Worm (Caenorhabditis elegans): Measurements from ENCODE around the gene F48F7.6.

Gene F48F7.6

DNA sequence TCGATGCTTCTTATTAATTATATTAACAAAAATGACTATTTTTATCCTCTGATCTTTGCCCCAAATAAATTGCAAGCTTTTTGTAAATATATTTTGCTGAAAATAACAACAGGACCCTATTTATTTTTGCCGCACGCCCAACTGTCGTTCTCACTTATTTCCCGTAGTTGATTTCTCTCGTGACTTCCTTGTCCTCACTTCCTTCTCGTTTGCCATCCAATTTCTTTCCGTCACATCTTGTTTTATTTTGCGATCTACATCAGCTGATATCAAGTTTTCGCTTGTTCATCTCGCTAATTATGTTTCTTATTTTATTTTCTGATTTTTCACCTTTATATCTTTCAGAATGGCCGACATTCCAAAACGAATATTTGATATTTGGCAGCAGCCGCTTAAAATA lies 2.3 kb upstream of the F48F7.6 start, which contains the start of gene F48F7.5:
Gene F48F7.5, plus strand, starts transcription at position 340 of the 400 bp plus-strand sequence.
- TF ChIP-seq alr-1 (tag; optimal IDR thresholded peaks at IDR 0.05) (no peak), nhr-23 (tag; optimal IDR thresholded peaks at IDR 0.05) (no peak), lin-39 (tag; optimal IDR thresholded peaks at IDR 0.05) (no peak), gmeb-1 (tag; optimal IDR thresholded peaks at IDR 0.05) (no peak), nhr-129 (tag; optimal IDR thresholded peaks at IDR 0.05) (peak; percentile 76), ZK546.5 (tag; optimal IDR thresholded peaks at IDR 0.05) (no peak), egl-27 (tag; optimal IDR thresholded peaks at IDR 0.05) (peak; percentile 52), blmp-1 (tag; optimal IDR thresholded peaks at IDR 0.05; ENCODE audit: insufficient read depth) (peak; percentile 64), skn-1 (tag; optimal IDR thresholded peaks at IDR 0.05) (no peak), elt-1 (tag; optimal IDR thresholded peaks at IDR 0.05) (no peak), nhr-25 (tag; optimal IDR thresholded peaks at IDR 0.05) (peak; percentile 81), lin-13 (GFP tag; optimal IDR thresholded peaks at IDR 0.05) (no peak), C34F6.9 (tag; optimal IDR thresholded peaks at IDR 0.05) (peak; percentile 31), ama-1 (optimal IDR thresholded peaks at IDR 0.05) (no peak), peb-1 (tag; optimal IDR thresholded peaks at IDR 0.05) (no peak), sma-3 (GFP tag; optimal IDR thresholded peaks at IDR 0.05) (peak; percentile 49), lsy-2 (tag; optimal IDR thresholded peaks at IDR 0.05) (peak in 1 of 2 experiments; percentile 55), nhr-11 (tag; optimal IDR thresholded peaks at IDR 0.05) (no peak), nhr-10 (tag; optimal IDR thresholded peaks at IDR 0.05) (no peak), ztf-4 (tag; optimal IDR thresholded peaks at IDR 0.05) (no peak), snpc-4 (tag; optimal IDR thresholded peaks at IDR 0.05) (peak; percentile 31), ztf-11 (tag; optimal IDR thresholded peaks at IDR 0.05) (no peak), unc-39 (tag; optimal IDR thresholded peaks at IDR 0.05) (no peak), ztf-1 (GFP tag; conservative IDR thresholded peaks at IDR 0.05) (no peak), unc-62 (GFP tag; optimal IDR thresholded peaks at IDR 0.05) (no peak), R02D3.7 (tag; optimal IDR thresholded peaks at IDR 0.05) (no peak), ceh-82 (tag; optimal IDR thresholded peaks at IDR 0.05) (no peak), elt-3 (tag; optimal IDR thresholded peaks at IDR 0.05) (no peak), zag-1 (tag; optimal IDR thresholded peaks at IDR 0.05) (no peak), nhr-77 (tag; optimal IDR thresholded peaks at IDR 0.05) (no peak), mbf-1 (tag; optimal IDR thresholded peaks at IDR 0.05) (no peak), sem-4 (tag; optimal IDR thresholded peaks at IDR 0.05) (peak; percentile 84), F13H6.1 (tag; optimal IDR thresholded peaks at IDR 0.05) (peak; percentile 56), ceh-16 (tag; optimal IDR thresholded peaks at IDR 0.05) (peak; percentile 22), unc-55 (GFP tag; optimal IDR thresholded peaks at IDR 0.05) (no peak), crh-2 (tag; optimal IDR thresholded peaks at IDR 0.05) (peak; percentile 37), mdl-1 (tag; optimal IDR thresholded peaks at IDR 0.05) (peak in 1 of 2 experiments; percentile 50), aly-2 (tag; optimal IDR thresholded peaks at IDR 0.05) (no peak), sma-9 (GFP tag; optimal IDR thresholded peaks at IDR 0.05) (peak; percentile 86), sma-9 (tag; optimal IDR thresholded peaks at IDR 0.05) (no peak), fos-1 (tag; optimal IDR thresholded peaks at IDR 0.05) (no peak), lin-11 (tag; optimal IDR thresholded peaks at IDR 0.05) (no peak), nhr-21 (tag; optimal IDR thresholded peaks at IDR 0.05) (peak; percentile 43), nhr-6 (tag; optimal IDR thresholded peaks at IDR 0.05) (peak; percentile 13)

DNA sequence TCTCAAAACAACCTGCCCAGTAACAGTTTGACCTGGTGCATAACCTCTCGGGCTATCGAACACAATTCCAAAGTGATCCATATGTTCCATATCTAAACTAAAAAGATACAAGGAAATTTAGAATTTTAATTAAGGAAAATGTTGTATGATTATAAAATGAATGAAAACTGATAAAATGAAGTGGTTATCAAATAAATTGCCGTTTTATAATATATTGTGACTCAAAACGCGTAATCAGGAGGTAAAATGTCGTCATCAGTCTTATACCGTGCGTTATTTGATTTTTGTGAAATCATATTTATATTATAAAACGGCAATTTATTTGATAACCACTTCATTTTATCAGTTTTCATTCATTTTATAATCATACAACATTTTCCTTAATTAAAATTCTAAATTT lies 2.8 kb downstream of the F48F7.6 start, which contains the start of gene arrd-24:
Gene arrd-24, minus strand, starts transcription at position 101 of the 400 bp plus-strand sequence.
- peak; percentile 12 for TF ChIP-seq fos-1 (tag; optimal IDR thresholded peaks at IDR 0.05)

DNA sequence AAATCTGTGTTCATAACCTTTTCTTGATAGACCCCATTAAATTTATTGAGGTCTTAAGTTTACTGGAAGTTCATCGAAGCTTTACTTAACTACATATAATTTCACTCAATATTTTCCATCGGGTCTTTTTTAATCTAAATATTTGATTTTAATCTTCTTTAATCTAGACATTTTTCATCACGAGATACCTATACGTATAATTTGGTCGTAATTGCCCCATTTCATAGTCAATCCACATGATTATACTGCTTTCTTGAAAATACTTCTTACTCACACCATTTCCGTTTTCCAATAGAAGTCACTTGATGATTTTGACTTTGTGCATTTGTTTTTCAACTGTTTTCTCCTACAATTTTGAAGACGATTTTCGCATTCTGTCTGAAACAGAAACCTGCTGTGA lies 8.7 kb downstream of the F48F7.6 start, which contains the start of gene irld-24:
Gene irld-24, plus strand, starts transcription at position 301 of the 400 bp plus-strand sequence.
- TF ChIP-seq nhr-237 (tag; optimal IDR thresholded peaks at IDR 0.05) (no peak), snpc-4 (tag; optimal IDR thresholded peaks at IDR 0.05) (no peak), nhr-25 (tag; optimal IDR thresholded peaks at IDR 0.05) (no peak), gmeb-1 (tag; optimal IDR thresholded peaks at IDR 0.05) (no peak), blmp-1 (tag; optimal IDR thresholded peaks at IDR 0.05; ENCODE audit: insufficient read depth) (no peak)

Data from whole organism, L2 larva.